Worm (Caenorhabditis elegans) whole organism, L3 larva: Measurements from ENCODE around the gene Y39A1A.21.

Source experiments
- nhr-28 ChIP-seq: fragments of 150-350 bp; optimal IDR thresholded peaks from 2 replicates; lab custom pipeline; 2014; ENCODE audit warnings: missing biosample characterization, missing genetic modification characterization
- nhr-43 ChIP-seq: sonication (generic microtip); optimal IDR thresholded peaks from 2 replicates; lab custom pipeline; 2016; ENCODE audit warnings: mild to moderate bottlenecking, missing genetic modification characterization, missing compliant biosample characterization; ENCODE audit not compliant: poor library complexity, severe bottlenecking
- sea-2 ChIP-seq: fragments of 150-350 bp; sonication (generic microtip); optimal IDR thresholded peaks from 4 replicates; lab custom pipeline; 2014; ENCODE audit warnings: missing biosample characterization, missing genetic modification reagents, missing genetic modification characterization

DNA sequence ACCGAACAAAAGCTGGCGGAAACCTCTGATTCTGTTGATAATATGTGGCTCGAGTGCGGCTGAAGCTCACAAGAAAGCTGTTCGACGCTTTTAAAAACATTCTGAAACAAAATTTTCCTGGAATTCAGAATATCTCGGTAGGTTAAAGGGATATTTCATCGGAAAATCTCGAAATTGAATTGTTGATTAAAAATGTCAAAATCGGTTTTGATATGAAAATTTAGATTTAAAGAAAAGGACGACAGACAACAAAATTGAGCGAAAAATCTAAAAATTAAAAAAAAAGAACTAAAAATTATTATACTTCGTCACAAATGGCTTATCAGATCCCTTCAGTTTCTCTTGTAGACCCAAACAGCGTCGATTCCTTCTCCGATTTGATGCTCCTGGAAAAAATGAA, 6.4 kb downstream of the Y39A1A.21 start, which contains the start of gene Y39A1A.20:
- TF ChIP-seq sea-2 (GFP tag; lab: Kevin White, UChicago) (no peak), nhr-43 (tag; lab: Kevin White, UChicago) (no peak), nhr-28 (no peak)
